Worm (Caenorhabditis elegans): Measurements from ENCODE around the gene R08A2.1.

- TF ChIP-seq ztf-23 (GFP tag; IDR thresholded peaks at IDR 0.05) (no peak), klf-2 (GFP tag; conservative IDR thresholded peaks at IDR 0.05) (no peak)
These were observed 6.0 kb upstream of the R08A2.1 start for ce11 chrV:14725409-14725808.

All from whole organism, midembryonic.